Worm (Caenorhabditis elegans): ENCODE data around the gene nhr-47.

The nhr-47 gene

DNA sequence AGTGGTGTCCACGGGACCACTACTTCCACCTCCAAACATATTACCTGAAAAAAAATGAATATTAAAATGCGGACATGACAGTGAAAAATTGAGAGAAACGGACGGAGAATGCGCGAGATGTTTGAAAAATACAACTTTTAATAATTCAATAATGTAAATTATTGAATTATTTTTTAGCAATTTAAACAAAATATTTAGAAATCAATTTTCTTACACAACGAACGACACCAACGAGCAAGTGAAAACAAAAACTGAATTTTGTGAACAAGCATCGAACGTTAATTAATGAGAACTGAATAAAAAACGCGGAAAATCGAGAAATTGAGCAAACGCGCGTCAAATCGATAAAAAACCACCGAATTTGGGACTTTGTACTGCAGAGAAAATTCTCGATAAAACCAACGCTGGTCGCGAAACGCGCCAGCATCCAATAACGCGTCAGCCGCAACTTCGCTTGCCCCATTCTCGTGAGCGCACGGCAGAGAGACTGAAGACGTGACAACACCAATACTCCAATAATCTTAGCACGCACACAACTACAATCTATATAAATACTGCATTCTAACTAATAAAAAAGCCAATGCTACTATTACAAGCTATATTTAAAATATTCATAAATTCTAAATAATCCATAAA lies at the start of gene nhr-47, which contains the start of gene dnj-19:
Gene nhr-47, plus strand, starts transcription at position 447 of the 636 bp plus-strand sequence.
Gene dnj-19, minus strand, starts transcription at position 51 of the 636 bp plus-strand sequence.
- TF ChIP-seq hlh-12 (tag; optimal IDR thresholded peaks at IDR 0.05) (no peak), K11D2.4 (GFP tag; IDR thresholded peaks at IDR 0.05) (peak; percentile 90), D2030.7 (GFP tag; IDR thresholded peaks at IDR 0.05) (peak; percentile 84), tbx-9 (tag; optimal IDR thresholded peaks at IDR 0.05; ENCODE audit: borderline replicate concordance) (no peak), hsf-1 (GFP tag; IDR thresholded peaks at IDR 0.05) (peak; percentile 98), aptf-3 (GFP tag; IDR thresholded peaks at IDR 0.05) (no peak), Y53G8AR.9 (GFP tag; conservative IDR thresholded peaks at IDR 0.05) (peak; percentile 96), egl-18 (GFP tag; IDR thresholded peaks at IDR 0.05) (0 out of 2 replicates have a peak, but pooled peaks have one; percentile 39), ztf-3 (GFP tag; optimal IDR thresholded peaks at IDR 0.05) (no peak), lir-1 (GFP tag; conservative IDR thresholded peaks at IDR 0.05) (peak; percentile 85), mxl-1 (tag; optimal IDR thresholded peaks at IDR 0.05) (no peak), somi-1 (GFP tag; optimal IDR thresholded peaks at IDR 0.05) (peak; percentile 55), lin-40 (tag; optimal IDR thresholded peaks at IDR 0.05) (peak; percentile 95), nfya-1 (tag; optimal IDR thresholded peaks at IDR 0.05; ENCODE audit: borderline replicate concordance, insufficient read depth) (no peak), ekl-4 (GFP tag; IDR thresholded peaks at IDR 0.05) (peak; percentile 96), mel-28 (tag; optimal IDR thresholded peaks at IDR 0.05; ENCODE audit: borderline replicate concordance) (no peak), lin-35 (GFP tag; optimal IDR thresholded peaks at IDR 0.05) (peak in 2 of 3 experiments; percentile 38 to 92), T07F8.4 (tag; optimal IDR thresholded peaks at IDR 0.05) (no peak), snpc-4 (GFP tag; optimal IDR thresholded peaks at IDR 0.05) (peak; percentile 52), snpc-4 (tag; optimal IDR thresholded peaks at IDR 0.05) (peak in 3 of 4 experiments; percentile 76 to 84 (median 78)), Y95B8A.8 (GFP tag; IDR thresholded peaks at IDR 0.05) (0 out of 2 replicates have a peak, but pooled peaks have one; percentile 32), ccch-3 (GFP tag; optimal IDR thresholded peaks at IDR 0.05) (no peak), F33H1.4 (GFP tag; IDR thresholded peaks at IDR 0.05) (peak; percentile 79), ztf-28 (GFP tag; IDR thresholded peaks at IDR 0.05) (0 out of 2 replicates have a peak, but pooled peaks have one; percentile 19), madf-10 (tag; optimal IDR thresholded peaks at IDR 0.05) (peak; percentile 75), ZK185.1 (tag; optimal IDR thresholded peaks at IDR 0.05; ENCODE audit: poor library complexity, severe bottlenecking) (peak; percentile 75), nhr-80 (tag; optimal IDR thresholded peaks at IDR 0.05) (peak; percentile 70), lsl-1 (GFP tag; optimal IDR thresholded peaks at IDR 0.05) (peak; percentile 78), athp-1 (tag; optimal IDR thresholded peaks at IDR 0.05) (peak; percentile 85), ceh-91 (GFP tag; IDR thresholded peaks at IDR 0.05) (peak; percentile 72), F23B12.7 (tag; optimal IDR thresholded peaks at IDR 0.05; ENCODE audit: insufficient read depth) (peak; percentile 52), ztf-26 (tag; optimal IDR thresholded peaks at IDR 0.05) (peak; percentile 91), ceh-27 (GFP tag; optimal IDR thresholded peaks at IDR 0.05) (peak; percentile 87), B0035.1 (tag; optimal IDR thresholded peaks at IDR 0.05) (peak; percentile 67), snpc-3.4 (tag; optimal IDR thresholded peaks at IDR 0.05) (peak; percentile 42), nhr-179 (tag; optimal IDR thresholded peaks at IDR 0.05) (no peak), akir-1 (GFP tag; optimal IDR thresholded peaks at IDR 0.05) (no peak), T26A5.8 (tag; optimal IDR thresholded peaks at IDR 0.05) (no peak), ceh-100 (GFP tag; IDR thresholded peaks at IDR 0.05) (peak; percentile 75), pbrm-1 (GFP tag; IDR thresholded peaks at IDR 0.05) (peak; percentile 96), madf-6 (GFP tag; IDR thresholded peaks at IDR 0.05) (peak; percentile 89), C17E4.6 (GFP tag; IDR thresholded peaks at IDR 0.05) (peak; percentile 91), cebp-1 (GFP tag; IDR thresholded peaks at IDR 0.05) (peak; percentile 53), cebp-1 (tag; optimal IDR thresholded peaks at IDR 0.05) (peak; percentile 89), C06A6.2 (GFP tag; conservative IDR thresholded peaks at IDR 0.05) (peak; percentile 84), Y53F4B.3 (GFP tag; IDR thresholded peaks at IDR 0.05) (no peak), gei-17 (GFP tag; optimal IDR thresholded peaks at IDR 0.05) (peak; percentile 50)
